Fruit fly (Drosophila melanogaster): ENCODE results near the gene Ada1-1.
"Not testable (repeated sequence)": the region's sequence is repeated elsewhere in the genome, so short reads cannot be mapped to it uniquely, and the experiment has no call there.

DNA sequence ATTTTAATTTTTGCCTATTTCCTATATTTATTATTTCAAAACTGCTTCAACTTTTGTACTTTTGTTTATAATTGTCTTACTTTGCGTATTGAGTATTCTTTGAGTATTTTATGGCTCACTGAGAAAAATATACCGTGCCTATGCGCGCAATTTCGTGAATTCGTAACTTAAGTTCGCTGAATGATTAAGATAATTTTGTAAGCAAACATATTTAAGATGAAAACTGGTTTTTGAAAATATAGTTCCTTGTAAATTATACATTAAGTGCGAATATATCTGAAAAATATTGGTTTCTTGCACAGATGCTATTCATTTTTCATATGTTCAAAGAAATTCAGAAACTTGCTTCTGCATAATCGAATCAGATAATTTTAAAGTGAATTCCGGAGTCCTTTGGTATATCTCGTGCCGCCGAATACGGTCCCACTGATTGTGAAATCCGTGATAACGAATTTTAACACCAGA lies 2.7 kb downstream of the Ada1-1 start, which contains the start of the genes CG18787 and Nfs1:
- TF ChIP-seq psq (optimal IDR thresholded peaks at IDR 0.05); usp (GFP tag; optimal IDR thresholded peaks at IDR 0.05); pan (optimal IDR thresholded peaks at IDR 0.05); Dll (optimal IDR thresholded peaks at IDR 0.05); EcR (GFP tag; optimal IDR thresholded peaks at IDR 0.05): not testable (repeated sequence)

Measured in whole organism.